Worm (Caenorhabditis elegans): ENCODE measurements around the gene ptd-2.

The ptd-2 gene

DNA sequence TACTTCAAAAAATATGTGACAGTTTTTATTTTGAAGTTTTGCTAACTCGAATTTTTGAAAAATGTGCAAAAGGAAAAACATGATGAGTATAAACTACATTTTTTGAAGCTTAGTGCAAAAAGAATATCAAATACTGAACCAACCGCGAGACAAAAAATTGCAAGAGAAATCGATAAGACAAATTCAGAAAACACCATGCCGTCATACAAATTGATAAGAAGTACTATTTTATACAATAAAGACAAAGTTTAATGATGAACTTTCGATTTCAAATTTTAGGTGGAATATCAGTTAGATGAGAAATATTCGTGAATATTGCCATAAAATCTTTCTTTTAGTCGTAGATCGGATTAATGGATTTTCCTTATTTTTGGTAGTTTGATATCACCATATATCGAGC is 12.7 kb downstream of the ptd-2 start:
- TF ChIP-seq ama-1 (optimal IDR thresholded peaks at IDR 0.05) (no peak), fos-1 (tag; optimal IDR thresholded peaks at IDR 0.05) (peak; percentile 44)

DNA sequence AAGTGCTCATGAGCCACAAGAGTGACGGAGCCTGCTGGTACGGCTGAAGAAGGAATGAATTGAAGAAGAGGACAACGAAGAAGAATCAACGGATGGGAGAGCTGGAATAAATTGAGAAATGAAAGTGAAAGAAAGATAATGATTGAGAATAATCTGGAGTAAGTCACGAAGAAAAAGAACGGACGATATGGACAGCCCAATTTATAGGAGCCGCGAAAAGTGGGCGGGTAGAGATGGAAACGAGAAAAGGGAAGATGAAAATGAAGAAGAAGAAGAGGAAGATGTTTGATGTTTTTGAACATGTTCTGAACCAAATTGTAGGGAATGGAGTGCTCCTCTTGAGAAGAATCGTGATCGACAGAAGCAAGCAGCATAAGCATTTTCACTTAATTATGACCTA is 16.4 kb downstream of the ptd-2 start, which contains the start of gene slc-17.7:
slc-17.7 (minus strand) TSS at position 101 of the 400 bp plus-strand sequence.
- TF ChIP-seq ama-1 (optimal IDR thresholded peaks at IDR 0.05) (no peak), sma-9 (GFP tag; optimal IDR thresholded peaks at IDR 0.05) (no peak), sma-9 (tag; optimal IDR thresholded peaks at IDR 0.05) (no peak), nhr-10 (tag; optimal IDR thresholded peaks at IDR 0.05) (no peak), nhr-11 (tag; optimal IDR thresholded peaks at IDR 0.05) (no peak), F13H6.1 (tag; optimal IDR thresholded peaks at IDR 0.05) (no peak), elt-3 (tag; optimal IDR thresholded peaks at IDR 0.05) (no peak), nhr-12 (tag; optimal IDR thresholded peaks at IDR 0.05) (no peak), mdl-1 (tag; optimal IDR thresholded peaks at IDR 0.05) (no peak), sem-4 (tag; optimal IDR thresholded peaks at IDR 0.05) (no peak), ztf-11 (tag; optimal IDR thresholded peaks at IDR 0.05) (no peak), unc-55 (GFP tag; optimal IDR thresholded peaks at IDR 0.05) (no peak), crh-2 (tag; optimal IDR thresholded peaks at IDR 0.05) (no peak), alr-1 (tag; optimal IDR thresholded peaks at IDR 0.05) (no peak), nhr-23 (tag; optimal IDR thresholded peaks at IDR 0.05) (no peak), dmd-4 (tag; optimal IDR thresholded peaks at IDR 0.05) (no peak), nhr-77 (tag; optimal IDR thresholded peaks at IDR 0.05) (no peak), ceh-16 (tag; optimal IDR thresholded peaks at IDR 0.05) (no peak), skn-1 (tag; optimal IDR thresholded peaks at IDR 0.05) (no peak)

DNA sequence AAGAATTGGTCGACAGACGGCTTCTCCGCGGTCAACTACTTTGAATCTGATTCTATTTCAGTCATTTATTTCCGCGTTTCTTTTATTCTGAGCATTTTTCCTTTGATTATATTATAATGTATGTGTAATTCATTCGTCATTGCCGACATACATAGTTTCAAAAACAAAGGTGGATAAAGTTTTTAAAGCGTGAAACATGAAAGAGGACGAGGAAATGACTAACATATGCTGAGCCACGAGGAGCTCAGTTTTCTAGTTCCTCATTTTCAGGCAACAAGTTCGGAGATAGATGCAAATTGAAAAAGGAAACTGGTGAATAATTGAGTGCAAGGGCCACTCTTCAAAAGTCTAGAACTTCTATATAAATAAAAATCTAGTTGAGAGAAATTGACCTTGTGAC is 18.2 kb downstream of the ptd-2 start:
- TF ChIP-seq nhr-237 (tag; optimal IDR thresholded peaks at IDR 0.05) (no peak), ceh-16 (tag; optimal IDR thresholded peaks at IDR 0.05) (no peak)

DNA sequence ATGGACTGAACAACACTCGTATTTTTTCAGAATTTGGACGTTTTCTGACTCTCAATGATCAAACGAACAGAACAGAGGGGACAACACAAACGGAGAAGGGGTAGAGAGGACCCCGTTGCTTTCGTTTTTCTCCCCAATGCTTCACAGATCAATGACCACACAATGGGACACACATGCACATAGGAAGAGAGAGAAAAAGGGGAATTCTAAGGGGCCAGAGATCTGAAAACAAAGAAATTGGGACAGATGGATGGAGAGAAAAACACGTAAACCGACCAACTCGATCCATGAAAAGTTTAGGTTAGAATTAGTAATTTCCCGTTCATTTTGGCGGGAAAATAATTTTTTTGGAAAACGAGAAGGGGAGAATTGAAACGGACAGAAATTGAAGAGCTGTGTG is 20.4 kb downstream of the ptd-2 start:
- TF ChIP-seq sma-9 (GFP tag; optimal IDR thresholded peaks at IDR 0.05) (peak; percentile 11), sma-9 (tag; optimal IDR thresholded peaks at IDR 0.05) (no peak), unc-55 (GFP tag; optimal IDR thresholded peaks at IDR 0.05) (no peak), ceh-16 (tag; optimal IDR thresholded peaks at IDR 0.05) (no peak), R02D3.7 (tag; optimal IDR thresholded peaks at IDR 0.05) (no peak), lsy-2 (tag; optimal IDR thresholded peaks at IDR 0.05) (no peak), ztf-4 (tag; optimal IDR thresholded peaks at IDR 0.05) (no peak), egl-27 (tag; optimal IDR thresholded peaks at IDR 0.05) (no peak), ama-1 (optimal IDR thresholded peaks at IDR 0.05) (no peak), C34F6.9 (tag; optimal IDR thresholded peaks at IDR 0.05) (no peak), mdl-1 (tag; optimal IDR thresholded peaks at IDR 0.05) (peak; percentile 34 to 38), unc-39 (tag; optimal IDR thresholded peaks at IDR 0.05) (no peak), F13H6.1 (tag; optimal IDR thresholded peaks at IDR 0.05) (peak; percentile 22), alr-1 (tag; optimal IDR thresholded peaks at IDR 0.05) (no peak), peb-1 (tag; optimal IDR thresholded peaks at IDR 0.05) (no peak), crh-2 (tag; optimal IDR thresholded peaks at IDR 0.05) (no peak), nhr-21 (tag; optimal IDR thresholded peaks at IDR 0.05) (no peak), mbf-1 (tag; optimal IDR thresholded peaks at IDR 0.05) (no peak), zag-1 (tag; optimal IDR thresholded peaks at IDR 0.05) (peak; percentile 12), lin-11 (tag; optimal IDR thresholded peaks at IDR 0.05) (no peak), ztf-11 (tag; optimal IDR thresholded peaks at IDR 0.05) (no peak), sma-3 (GFP tag; optimal IDR thresholded peaks at IDR 0.05) (no peak), sem-4 (tag; optimal IDR thresholded peaks at IDR 0.05) (no peak), elt-3 (tag; optimal IDR thresholded peaks at IDR 0.05) (no peak), mab-5 (tag; optimal IDR thresholded peaks at IDR 0.05) (no peak), nhr-25 (tag; optimal IDR thresholded peaks at IDR 0.05) (no peak)

DNA sequence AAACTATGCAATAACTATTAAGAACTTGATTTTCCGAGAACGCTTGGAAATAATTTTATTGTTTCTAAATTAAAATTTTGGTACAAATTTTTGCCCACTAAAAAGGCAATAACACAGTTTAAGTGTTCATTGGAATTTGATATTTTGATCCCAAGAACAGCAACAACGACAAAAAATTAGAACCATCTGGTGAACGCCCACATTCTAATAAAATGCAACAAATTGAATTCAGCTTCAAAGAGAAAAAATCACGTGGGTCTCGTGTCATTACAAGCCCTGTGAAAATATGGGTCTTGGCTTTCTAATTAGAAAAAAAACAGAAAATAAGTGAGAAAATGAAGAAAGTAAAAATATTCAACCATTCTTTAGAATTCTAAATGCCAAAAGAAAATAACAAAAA is 21.8 kb downstream of the ptd-2 start:
- TF ChIP-seq unc-39 (tag; optimal IDR thresholded peaks at IDR 0.05) (no peak), lsy-2 (tag; optimal IDR thresholded peaks at IDR 0.05) (peak in 1 of 2 experiments; percentile 2)

DNA sequence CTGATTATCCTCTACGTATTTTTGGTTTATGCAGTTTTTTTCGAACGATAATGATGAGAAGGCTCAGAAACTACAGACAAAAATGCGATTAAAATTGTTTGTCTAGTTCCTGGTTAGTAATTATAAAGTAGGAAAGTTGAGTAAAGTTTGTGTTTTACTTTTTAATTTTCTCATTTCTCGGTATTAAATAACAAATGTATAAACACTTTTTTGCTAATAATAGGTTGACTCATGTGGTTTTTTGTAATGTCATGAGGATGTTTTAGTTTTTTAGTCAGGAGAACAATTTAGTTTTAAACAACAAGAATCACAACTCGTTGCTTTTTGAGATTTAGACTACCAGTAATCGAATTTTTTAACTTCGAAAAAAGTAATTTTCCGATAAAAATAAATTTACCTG is 22.6 kb downstream of the ptd-2 start:
- TF ChIP-seq elt-3 (tag; optimal IDR thresholded peaks at IDR 0.05) (no peak), sma-9 (GFP tag; optimal IDR thresholded peaks at IDR 0.05) (peak; percentile 4), sma-9 (tag; optimal IDR thresholded peaks at IDR 0.05) (no peak), C34F6.9 (tag; optimal IDR thresholded peaks at IDR 0.05) (peak; percentile 23)

Measured in whole organism, L2 larva.